Worm (Caenorhabditis elegans) whole organism, L4 larva: ENCODE results near the gene bath-44.

Experiments
- F26F4.8 ChIP-seq: fragments of 200-800 bp; sonication (Bioruptor generic); conservative IDR thresholded peaks from 2 replicates; pipeline ENCODE4 v1.3.6; 2022; ENCODE audit warnings: missing genetic modification characterization, missing compliant biosample characterization
- F37D6.2 ChIP-seq: sonication (generic microtip); optimal IDR thresholded peaks from 2 replicates; lab custom pipeline; 2016; ENCODE audit warnings: mild to moderate bottlenecking, missing genetic modification characterization, missing compliant biosample characterization
- F49E8.2 ChIP-seq: sonication (generic microtip); optimal IDR thresholded peaks from 2 replicates; lab custom pipeline; 2016; ENCODE audit warnings: missing compliant biosample characterization, mild to moderate bottlenecking, missing genetic modification characterization, borderline replicate concordance
- R02D3.7 ChIP-seq: fragments of 150-350 bp; sonication (generic microtip); optimal IDR thresholded peaks from 3 replicates; lab custom pipeline; 2014; ENCODE audit warnings: missing biosample characterization, missing genetic modification characterization
- T26A8.4 ChIP-seq: fragments of 200-800 bp; sonication (Bioruptor generic); IDR thresholded peaks from 2 replicates; pipeline ENCODE4 v1.3.6; 2022; ENCODE audit warnings: missing genetic modification characterization, missing compliant biosample characterization
- Y48G9A.11 ChIP-seq: fragments of 200-800 bp; sonication (Bioruptor generic); IDR thresholded peaks from 2 replicates; pipeline ENCODE4 v1.3.6; 2022; ENCODE audit warnings: missing genetic modification reagents, missing genetic modification characterization, missing compliant biosample characterization
- Y5F2A.4 ChIP-seq: fragments of 200-800 bp; sonication (Bioruptor generic); optimal IDR thresholded peaks from 2 replicates; lab custom pipeline; 2018; ENCODE audit warnings: mild to moderate bottlenecking, missing genetic modification characterization, missing compliant biosample characterization
- Y75B8A.6 ChIP-seq: fragments of 200-800 bp; sonication (Bioruptor generic); IDR thresholded peaks from 2 replicates; pipeline ENCODE4 v1.3.6; 2022; ENCODE audit warnings: missing genetic modification reagents, missing genetic modification characterization, missing compliant biosample characterization
- ZK337.2 ChIP-seq: fragments of 200-800 bp; sonication (Bioruptor generic); IDR thresholded peaks from 2 replicates; pipeline ENCODE4 v1.3.6; 2022; ENCODE audit warnings: missing genetic modification reagents, missing genetic modification characterization, missing compliant biosample characterization
- aha-1 ChIP-seq: fragments of 150-350 bp; peaks from one replicate; lab custom pipeline; 2014; ENCODE audit warnings: missing biosample characterization, missing genetic modification characterization
- ama-1 ChIP-seq: fragments of 150-350 bp; optimal IDR thresholded peaks from 2 replicates; lab custom pipeline; 2014; ENCODE audit warnings: inconsistent platforms, mixed read lengths
- ceh-20 ChIP-seq: fragments of 200-800 bp; sonication (Bioruptor generic); IDR thresholded peaks from 2 replicates; pipeline ENCODE4 v1.3.6; 2022; ENCODE audit warnings: missing genetic modification reagents, missing genetic modification characterization, missing compliant biosample characterization
- ceh-28 ChIP-seq: fragments of 150-350 bp; optimal IDR thresholded peaks from 2 replicates; lab custom pipeline; 2014; ENCODE audit warnings: missing biosample characterization, missing genetic modification reagents, missing genetic modification characterization
- ceh-32 ChIP-seq: sonication (generic microtip); optimal IDR thresholded peaks from 2 replicates; lab custom pipeline; 2016; ENCODE audit warnings: mild to moderate bottlenecking, missing genetic modification characterization, missing compliant biosample characterization; ENCODE audit not compliant: poor library complexity
- ceh-44 ChIP-seq: fragments of 200-800 bp; sonication (Bioruptor generic); IDR thresholded peaks from 2 replicates; pipeline ENCODE4 v1.3.6; 2022; ENCODE audit warnings: missing genetic modification reagents, missing genetic modification characterization, missing compliant biosample characterization
- ceh-62 ChIP-seq: sonication (generic microtip); optimal IDR thresholded peaks from 2 replicates; lab custom pipeline; 2017; ENCODE audit warnings: missing biosample characterization, missing genetic modification characterization
- cey-2 ChIP-seq: sonication (generic microtip); optimal IDR thresholded peaks from 3 replicates; lab custom pipeline; 2017; ENCODE audit warnings: missing genetic modification characterization, mild to moderate bottlenecking, missing compliant biosample characterization, antibody characterized with exemption, borderline replicate concordance; ENCODE audit not compliant: insufficient read depth
- daf-16 ChIP-seq, 3 experiments: sonication (generic microtip); optimal IDR thresholded peaks; 2 replicates each; lab custom pipeline; 2016 to 2017; ENCODE audit warnings: missing genetic modification characterization in 3 of 3, missing genetic modification reagents in 3 of 3, mild to moderate bottlenecking in 2 of 3, missing compliant biosample characterization in 2 of 3, missing biosample characterization in 1 of 3, moderate library complexity in 1 of 3
- daf-19 ChIP-seq: fragments of 200-800 bp; sonication (Bioruptor generic); conservative IDR thresholded peaks from 2 replicates; pipeline ENCODE4 v1.3.6; 2022; ENCODE audit warnings: missing genetic modification characterization, missing compliant biosample characterization
- dmd-8 ChIP-seq: fragments of 200-800 bp; sonication (Bioruptor generic); IDR thresholded peaks from 2 replicates; pipeline ENCODE4 v1.3.6; 2022; ENCODE audit warnings: missing genetic modification characterization, missing compliant biosample characterization
- fos-1 ChIP-seq: fragments of 150-350 bp; optimal IDR thresholded peaks from 2 replicates; lab custom pipeline; 2014; ENCODE audit warnings: missing biosample characterization, missing genetic modification characterization
- hlh-11 ChIP-seq: fragments of 200-800 bp; sonication (Bioruptor generic); optimal IDR thresholded peaks from 2 replicates; lab custom pipeline; 2018; ENCODE audit warnings: mild to moderate bottlenecking, missing genetic modification characterization, missing compliant biosample characterization
- hlh-30 ChIP-seq: sonication (generic microtip); optimal IDR thresholded peaks from 2 replicates; lab custom pipeline; 2017; ENCODE audit warnings: antibody characterized with exemption, mild to moderate bottlenecking, missing genetic modification characterization, missing compliant biosample characterization; ENCODE audit not compliant: insufficient read depth
- hmg-1.1 ChIP-seq: fragments of 200-800 bp; sonication (Bioruptor generic); IDR thresholded peaks from 2 replicates; pipeline ENCODE4 v1.3.6; 2022; ENCODE audit warnings: missing genetic modification reagents, missing genetic modification characterization, missing compliant biosample characterization
- jun-1 ChIP-seq: fragments of 150-350 bp; optimal IDR thresholded peaks from 2 replicates; lab custom pipeline; 2014; ENCODE audit warnings: missing biosample characterization, missing genetic modification reagents, missing genetic modification characterization
- lim-7 ChIP-seq: fragments of 200-800 bp; sonication (Bioruptor generic); IDR thresholded peaks from 2 replicates; pipeline ENCODE4 v1.3.6; 2022; ENCODE audit warnings: missing genetic modification characterization, missing compliant biosample characterization
- lin-1 ChIP-seq: fragments of 200-800 bp; sonication (Bioruptor generic); IDR thresholded peaks from 2 replicates; pipeline ENCODE4 v1.3.6; 2022; ENCODE audit warnings: missing genetic modification reagents, missing genetic modification characterization, missing compliant biosample characterization
- lin-38 ChIP-seq: fragments of 200-800 bp; sonication (Bioruptor generic); IDR thresholded peaks from 2 replicates; pipeline ENCODE4 v1.3.6; 2022; ENCODE audit warnings: missing genetic modification reagents, missing genetic modification characterization, missing compliant biosample characterization
- lin-39 ChIP-seq: fragments of 150-350 bp; optimal IDR thresholded peaks from 2 replicates; lab custom pipeline; 2014; ENCODE audit warnings: missing biosample characterization, missing genetic modification reagents, missing genetic modification characterization
- lir-3 ChIP-seq: sonication (generic microtip); optimal IDR thresholded peaks from 2 replicates; lab custom pipeline; 2016; ENCODE audit warnings: mild to moderate bottlenecking, missing genetic modification characterization, missing compliant biosample characterization
- madf-5 ChIP-seq, 2 experiments: fragments of 200-800 bp; sonication (Bioruptor generic); IDR thresholded peaks; 2 replicates each; pipeline ENCODE4 v1.3.6; 2022; ENCODE audit warnings: missing compliant biosample characterization in 2 of 2, missing genetic modification characterization in 2 of 2
- mep-1 ChIP-seq: fragments of 150-350 bp; sonication (generic microtip); optimal IDR thresholded peaks from 3 replicates; lab custom pipeline; 2014; ENCODE audit warnings: missing biosample characterization, missing genetic modification characterization
- nhr-237 ChIP-seq: sonication (generic microtip); optimal IDR thresholded peaks from 2 replicates; lab custom pipeline; 2017; ENCODE audit warnings: missing biosample characterization, missing genetic modification characterization
- nhr-25 ChIP-seq: sonication (generic microtip); optimal IDR thresholded peaks from 2 replicates; lab custom pipeline; 2017; ENCODE audit warnings: missing genetic modification characterization, mild to moderate bottlenecking, missing compliant biosample characterization, antibody characterized with exemption, moderate library complexity, borderline replicate concordance; ENCODE audit not compliant: insufficient read depth
- nhr-28 ChIP-seq: fragments of 150-350 bp; optimal IDR thresholded peaks from 2 replicates; lab custom pipeline; 2014; ENCODE audit warnings: missing biosample characterization, missing genetic modification characterization
- nhr-42 ChIP-seq: fragments of 200-800 bp; sonication (Bioruptor generic); IDR thresholded peaks from 2 replicates; pipeline ENCODE4 v1.3.6; 2022; ENCODE audit warnings: missing genetic modification characterization, missing compliant biosample characterization
- nhr-76 ChIP-seq: fragments of 150-350 bp; optimal IDR thresholded peaks from 2 replicates; lab custom pipeline; 2014; ENCODE audit warnings: missing biosample characterization, missing genetic modification characterization
- nhr-77 ChIP-seq: fragments of 150-350 bp; optimal IDR thresholded peaks from 2 replicates; lab custom pipeline; 2014; ENCODE audit warnings: missing biosample characterization, missing genetic modification characterization
- pha-4 ChIP-seq, 2 experiments: fragments of 150-350 bp in 1 of 2; fragments of 200-800 bp in 1 of 2; sonication (Bioruptor generic) in 1 of 2; IDR thresholded peaks in 1 of 2; optimal IDR thresholded peaks in 1 of 2; 2 replicates each; pipeline versions ENCODE4 v1.3.6 to Lab custom; 2014 to 2022; ENCODE audit warnings: missing genetic modification characterization in 2 of 2, missing genetic modification reagents in 2 of 2, missing biosample characterization in 1 of 2, missing compliant biosample characterization in 1 of 2
- pqm-1 ChIP-seq: sonication (generic microtip); optimal IDR thresholded peaks from 2 replicates; lab custom pipeline; 2017; ENCODE audit warnings: missing biosample characterization, missing genetic modification characterization
- saeg-2 ChIP-seq: fragments of 200-800 bp; sonication (Bioruptor generic); IDR thresholded peaks from 2 replicates; pipeline ENCODE4 v1.3.6; 2022; ENCODE audit warnings: missing genetic modification reagents, missing genetic modification characterization, missing compliant biosample characterization
- set-16 ChIP-seq: fragments of 200-800 bp; sonication (Bioruptor generic); IDR thresholded peaks from 2 replicates; pipeline ENCODE4 v1.3.6; 2022; ENCODE audit warnings: missing genetic modification reagents, missing genetic modification characterization, missing compliant biosample characterization
- skn-1 ChIP-seq: fragments of 150-350 bp; optimal IDR thresholded peaks from 2 replicates; lab custom pipeline; 2014; ENCODE audit warnings: missing biosample characterization, missing genetic modification characterization
- snpc-1.2 ChIP-seq: fragments of 200-800 bp; sonication (Bioruptor generic); IDR thresholded peaks from 2 replicates; pipeline ENCODE4 v1.3.6; 2022; ENCODE audit warnings: missing genetic modification reagents, missing genetic modification characterization, missing compliant biosample characterization
- spr-1 ChIP-seq: sonication (generic microtip); optimal IDR thresholded peaks from 2 replicates; lab custom pipeline; 2016; ENCODE audit warnings: mild to moderate bottlenecking, missing genetic modification characterization, missing compliant biosample characterization
- spr-3 ChIP-seq: fragments of 200-800 bp; sonication (Bioruptor generic); optimal IDR thresholded peaks from 2 replicates; lab custom pipeline; 2018; ENCODE audit warnings: mild to moderate bottlenecking, missing genetic modification characterization, missing compliant biosample characterization
- unc-39 ChIP-seq: sonication (generic microtip); optimal IDR thresholded peaks from 2 replicates; lab custom pipeline; 2017; ENCODE audit warnings: missing biosample characterization, missing genetic modification characterization
- zag-1 ChIP-seq: fragments of 150-350 bp; optimal IDR thresholded peaks from 2 replicates; lab custom pipeline; 2014; ENCODE audit warnings: missing biosample characterization, missing genetic modification characterization
- zfp-2 ChIP-seq: sonication (generic microtip); optimal IDR thresholded peaks from 2 replicates; lab custom pipeline; 2016; ENCODE audit warnings: mild to moderate bottlenecking, missing genetic modification characterization, missing compliant biosample characterization
- zip-2 ChIP-seq: fragments of 150-350 bp; optimal IDR thresholded peaks from 2 replicates; lab custom pipeline; 2014; ENCODE audit warnings: missing biosample characterization, missing genetic modification characterization
- ztf-7 ChIP-seq: fragments of 150-350 bp; optimal IDR thresholded peaks from 2 replicates; lab custom pipeline; 2014; ENCODE audit warnings: missing biosample characterization, missing genetic modification characterization

bath-44 gene

ce11 chrII:7363990-7364455 is 30.7 kb upstream of the bath-44 start, which contains the start of gene msra-1:
Gene msra-1, minus strand, starts transcription at chrII:7364040.
- TF ChIP-seq F26F4.8 (GFP tag; lab: Robert Waterston, UW) (no peak), ztf-7 (tag; lab: Kevin White, UChicago) (peak; percentile 1), set-16 (GFP tag; lab: Robert Waterston, UW) (no peak), snpc-1.2 (GFP tag; lab: Robert Waterston, UW) (no peak), ceh-28 (tag; lab: Kevin White, UChicago) (no peak), cey-2 (tag; lab: Kevin White, UChicago) (peak; percentile 8), daf-16 (GFP tag; optimal IDR thresholded peaks at IDR 0.05; lab: Kevin White, UChicago) (no peak), daf-16 (tag; optimal IDR thresholded peaks at IDR 0.05; lab: Kevin White, UChicago) (peak; percentile 74), saeg-2 (no peak), F49E8.2 (tag; lab: Kevin White, UChicago) (no peak), daf-19 (GFP tag; lab: Robert Waterston, UW) (no peak), lin-1 (no peak), zfp-2 (tag; lab: Kevin White, UChicago) (no peak), lin-38 (GFP tag; lab: Robert Waterston, UW) (no peak), Y48G9A.11 (GFP tag; lab: Robert Waterston, UW) (no peak), dmd-8 (GFP tag; lab: Robert Waterston, UW) (no peak), nhr-28 (peak; percentile 75), hlh-30 (peak; percentile 56), ceh-20 (no peak), ceh-44 (GFP tag; lab: Robert Waterston, UW) (no peak), lim-7 (GFP tag; lab: Robert Waterston, UW) (no peak), fos-1 (tag; lab: Kevin White, UChicago) (no peak), ZK337.2 (GFP tag; lab: Robert Waterston, UW) (no peak), nhr-25 (no peak), ceh-62 (tag; lab: Kevin White, UChicago) (no peak), madf-5 (GFP tag; IDR thresholded peaks at IDR 0.05; lab: Robert Waterston, UW) (no peak), T26A8.4 (GFP tag; lab: Robert Waterston, UW) (no peak), ama-1 (no peak), ceh-32 (tag; lab: Kevin White, UChicago) (no peak), Y5F2A.4 (GFP tag; lab: Kevin White, UChicago) (no peak), F37D6.2 (no peak), nhr-76 (no peak), pha-4 (GFP tag; IDR thresholded peaks at IDR 0.05; lab: Robert Waterston, UW) (no peak), pha-4 (tag; optimal IDR thresholded peaks at IDR 0.05; lab: Kevin White, UChicago) (no peak), spr-3 (GFP tag; lab: Kevin White, UChicago) (no peak), unc-39 (tag; lab: Kevin White, UChicago) (no peak), Y75B8A.6 (GFP tag; lab: Robert Waterston, UW) (no peak), hlh-11 (tag; lab: Kevin White, UChicago) (peak; percentile 82), skn-1 (tag; lab: Kevin White, UChicago) (no peak), lir-3 (tag; lab: Kevin White, UChicago) (no peak), lin-39 (tag; lab: Kevin White, UChicago) (no peak), nhr-237 (tag; lab: Kevin White, UChicago) (no peak), aha-1 (tag; lab: Kevin White, UChicago) (no peak), jun-1 (tag; lab: Kevin White, UChicago) (no peak), nhr-42 (GFP tag; lab: Robert Waterston, UW) (no peak), mep-1 (tag; lab: Kevin White, UChicago) (peak; percentile 62), nhr-77 (tag; lab: Kevin White, UChicago) (no peak), zip-2 (no peak), zag-1 (tag; lab: Kevin White, UChicago) (no peak), spr-1 (tag; lab: Kevin White, UChicago) (no peak), hmg-1.1 (GFP tag; lab: Robert Waterston, UW) (peak; percentile 30; the same call in 1 of the 2 replicates), pqm-1 (tag; lab: Kevin White, UChicago) (peak; percentile 20), R02D3.7 (tag; lab: Kevin White, UChicago) (no peak)
